Fruit fly (Drosophila melanogaster) whole organism, pupa: ENCODE measurements around the gene norpA.

Experiments used
- CG9948 ChIP-seq: fragments of 200-800 bp; sonication (Bioruptor generic); optimal IDR thresholded peaks from 2 replicates; lab custom pipeline; 2018; ENCODE audit warnings: missing biosample characterization, mild to moderate bottlenecking, missing genetic modification characterization, moderate library complexity
- fd96Ca ChIP-seq: fragments of 200-800 bp; sonication (Bioruptor generic); IDR thresholded peaks from 3 replicates; pipeline ENCODE4 v1.3.6; 2022; ENCODE audit warnings: missing biosample characterization, missing genetic modification characterization

- no peak for TF ChIP-seq CG9948 (tag; lab: Kevin White, UChicago)
- no peak for TF ChIP-seq fd96Ca (GFP tag; lab: Robert Waterston, UW)
These were observed 90.1 kb downstream of the norpA start, which contains the start of gene bi for dm6 chrX:4412546-4412945.
